Fruit fly (Drosophila melanogaster) whole organism, prepupa: ENCODE results near the gene Cand1.

ENCODE experiments used
- Blimp-1 ChIP-seq: fragments of 200-800 bp; sonication (Bioruptor generic); optimal IDR thresholded peaks from 3 replicates; lab custom pipeline; 2017; ENCODE audit warnings: missing biosample characterization, missing genetic modification characterization, mild to moderate bottlenecking, moderate library complexity, missing genetic modification reagents
- CG10669 ChIP-seq: fragments of 200-800 bp; sonication (Bioruptor generic); optimal IDR thresholded peaks from 3 replicates; lab custom pipeline; 2018; ENCODE audit warnings: missing biosample characterization, mild to moderate bottlenecking, missing genetic modification characterization, moderate library complexity
- CG11762 ChIP-seq: fragments of 200-800 bp; sonication (Bioruptor generic); optimal IDR thresholded peaks from 3 replicates; lab custom pipeline; 2016; ENCODE audit warnings: missing biosample characterization, missing genetic modification characterization; ENCODE audit not compliant: insufficient read depth
- CG11902 ChIP-seq: fragments of 200-800 bp; sonication (Bioruptor generic); optimal IDR thresholded peaks from 3 replicates; lab custom pipeline; 2016; ENCODE audit warnings: missing biosample characterization, missing genetic modification characterization
- CG15336 ChIP-seq: fragments of 200-800 bp; sonication (Bioruptor generic); IDR thresholded peaks from 2 replicates; pipeline ENCODE4 v1.3.6; 2022; ENCODE audit warnings: missing biosample characterization, missing genetic modification characterization
- CG16779 ChIP-seq: fragments of 200-800 bp; sonication (Bioruptor generic); optimal IDR thresholded peaks from 3 replicates; lab custom pipeline; 2017; ENCODE audit warnings: missing biosample characterization, mild to moderate bottlenecking, missing genetic modification characterization
- CG31627 ChIP-seq: fragments of 200-800 bp; sonication (Bioruptor generic); optimal IDR thresholded peaks from 3 replicates; lab custom pipeline; 2016; ENCODE audit warnings: missing biosample characterization, missing genetic modification characterization
- CG34406 ChIP-seq: fragments of 200-800 bp; sonication (Bioruptor generic); optimal IDR thresholded peaks from 3 replicates; lab custom pipeline; 2016; ENCODE audit warnings: missing biosample characterization, missing genetic modification characterization
- CG3919 ChIP-seq: fragments of 200-800 bp; sonication (Bioruptor generic); optimal IDR thresholded peaks from 3 replicates; lab custom pipeline; 2016; ENCODE audit warnings: missing biosample characterization, missing genetic modification characterization
- CG6163 ChIP-seq: fragments of 200-800 bp; sonication (Bioruptor generic); IDR thresholded peaks from 3 replicates; pipeline ENCODE4 v1.3.6; 2022; ENCODE audit warnings: missing biosample characterization, missing genetic modification characterization
- CG6792 ChIP-seq: fragments of 200-800 bp; sonication (Bioruptor generic); optimal IDR thresholded peaks from 3 replicates; lab custom pipeline; 2016; ENCODE audit warnings: missing biosample characterization, missing genetic modification characterization
- CG7368 ChIP-seq: fragments of 200-800 bp; sonication (Bioruptor generic); optimal IDR thresholded peaks from 3 replicates; lab custom pipeline; 2016; ENCODE audit warnings: missing biosample characterization, missing genetic modification characterization
- CG8119 ChIP-seq: fragments of 200-800 bp; sonication (Bioruptor generic); IDR thresholded peaks from 3 replicates; pipeline ENCODE4 v1.3.6; 2022; ENCODE audit warnings: missing biosample characterization, missing genetic modification characterization
- CG9139 ChIP-seq: fragments of 200-800 bp; sonication (Bioruptor generic); optimal IDR thresholded peaks from 3 replicates; lab custom pipeline; 2017; ENCODE audit warnings: missing biosample characterization, mild to moderate bottlenecking, missing genetic modification characterization
- Eip75B ChIP-seq: fragments of 200-800 bp; sonication (Bioruptor generic); optimal IDR thresholded peaks from 3 replicates; lab custom pipeline; 2016; ENCODE audit warnings: missing biosample characterization, missing genetic modification characterization
- Eip78C ChIP-seq: fragments of 200-800 bp; sonication (Bioruptor generic); peaks from one replicate; lab custom pipeline; 2016; ENCODE audit warnings: missing biosample characterization, missing genetic modification characterization
- Eip93F ChIP-seq: fragments of 200-800 bp; sonication (Bioruptor generic); optimal IDR thresholded peaks from 2 replicates; lab custom pipeline; 2016; ENCODE audit warnings: missing biosample characterization, mild to moderate bottlenecking, missing genetic modification characterization
- Ets21C ChIP-seq: fragments of 200-800 bp; sonication (Bioruptor generic); optimal IDR thresholded peaks from 3 replicates; lab custom pipeline; 2016; ENCODE audit warnings: missing biosample characterization, missing genetic modification characterization
- Ets96B ChIP-seq: fragments of 200-800 bp; optimal IDR thresholded peaks from 2 replicates; lab custom pipeline; 2019; ENCODE audit warnings: missing biosample characterization, mild to moderate bottlenecking, missing genetic modification characterization, moderate library complexity
- Gug ChIP-seq: fragments of 200-800 bp; sonication (Bioruptor generic); IDR thresholded peaks from 2 replicates; pipeline ENCODE4 v1.3.6; 2022; ENCODE audit warnings: missing biosample characterization, missing genetic modification characterization
- Hr4 ChIP-seq: fragments of 200-800 bp; sonication (Bioruptor generic); optimal IDR thresholded peaks from 3 replicates; lab custom pipeline; 2016; ENCODE audit warnings: missing biosample characterization, missing genetic modification characterization
- Lpt ChIP-seq: fragments of 200-800 bp; sonication (Bioruptor generic); optimal IDR thresholded peaks from 3 replicates; lab custom pipeline; 2016; ENCODE audit warnings: missing biosample characterization, missing genetic modification characterization
- OdsH ChIP-seq: fragments of 200-800 bp; sonication (Bioruptor generic); optimal IDR thresholded peaks from 3 replicates; lab custom pipeline; 2016; ENCODE audit warnings: missing biosample characterization, missing genetic modification characterization
- Smox ChIP-seq: fragments of 200-800 bp; sonication (Bioruptor generic); optimal IDR thresholded peaks from 3 replicates; lab custom pipeline; 2016; ENCODE audit warnings: missing biosample characterization, missing genetic modification characterization
- Sox102F ChIP-seq: fragments of 200-800 bp; sonication (Bioruptor generic); optimal IDR thresholded peaks from 2 replicates; lab custom pipeline; 2016; ENCODE audit warnings: missing biosample characterization, mild to moderate bottlenecking, missing genetic modification characterization
- Sox14 ChIP-seq: fragments of 200-800 bp; sonication (Bioruptor generic); optimal IDR thresholded peaks from 3 replicates; lab custom pipeline; 2016; ENCODE audit warnings: missing biosample characterization, missing genetic modification characterization
- Sox15 ChIP-seq: fragments of 200-800 bp; sonication (Bioruptor generic); optimal IDR thresholded peaks from 3 replicates; lab custom pipeline; 2016; ENCODE audit warnings: missing biosample characterization, missing genetic modification characterization
- achi ChIP-seq: fragments of 200-800 bp; sonication (Bioruptor generic); optimal IDR thresholded peaks from 3 replicates; lab custom pipeline; 2016; ENCODE audit warnings: missing biosample characterization, missing genetic modification characterization
- dsx ChIP-seq: fragments of 200-800 bp; optimal IDR thresholded peaks from 3 replicates; lab custom pipeline; 2019; ENCODE audit warnings: missing biosample characterization, mild to moderate bottlenecking, missing genetic modification characterization, moderate library complexity; ENCODE audit not compliant: poor library complexity, severe bottlenecking
- esn ChIP-seq: fragments of 200-800 bp; sonication (Bioruptor generic); optimal IDR thresholded peaks from 2 replicates; lab custom pipeline; 2016; ENCODE audit warnings: missing biosample characterization, mild to moderate bottlenecking, missing genetic modification characterization, moderate library complexity
- fd59A ChIP-seq: fragments of 200-800 bp; sonication (Bioruptor generic); optimal IDR thresholded peaks from 2 replicates; lab custom pipeline; 2017; ENCODE audit warnings: missing biosample characterization, mild to moderate bottlenecking, missing genetic modification characterization, missing genetic modification reagents
- fd85E ChIP-seq: fragments of 200-800 bp; sonication (Bioruptor generic); optimal IDR thresholded peaks from 3 replicates; lab custom pipeline; 2016; ENCODE audit warnings: missing biosample characterization, missing genetic modification characterization
- fkh ChIP-seq: fragments of 200-800 bp; sonication (Bioruptor generic); optimal IDR thresholded peaks from 3 replicates; lab custom pipeline; 2017; ENCODE audit warnings: missing biosample characterization, mild to moderate bottlenecking, missing genetic modification characterization, moderate library complexity
- lz ChIP-seq: fragments of 200-800 bp; sonication (Bioruptor generic); optimal IDR thresholded peaks from 3 replicates; lab custom pipeline; 2016; ENCODE audit warnings: missing biosample characterization, missing genetic modification characterization
- net ChIP-seq: fragments of 200-800 bp; sonication (Bioruptor generic); optimal IDR thresholded peaks from 3 replicates; lab custom pipeline; 2016; ENCODE audit warnings: missing biosample characterization, missing genetic modification characterization
- ss ChIP-seq, 2 experiments: fragments of 200-800 bp; sonication (Bioruptor generic); optimal IDR thresholded peaks; 2 replicates in 1 of 2; 3 replicates in 1 of 2; lab custom pipeline; 2017 to 2018; ENCODE audit warnings: mild to moderate bottlenecking in 2 of 2, missing biosample characterization in 2 of 2, missing genetic modification characterization in 2 of 2, moderate library complexity in 1 of 2
- topi ChIP-seq: fragments of 200-800 bp; sonication (Bioruptor generic); optimal IDR thresholded peaks from 3 replicates; lab custom pipeline; 2016; ENCODE audit warnings: missing biosample characterization, missing genetic modification characterization
- vri ChIP-seq: fragments of 200-800 bp; sonication (Bioruptor generic); optimal IDR thresholded peaks from 3 replicates; lab custom pipeline; 2016; ENCODE audit warnings: missing biosample characterization, mild to moderate bottlenecking, missing genetic modification characterization

The Cand1 gene

dm6 chr2L:10408122-10408576, 45.6 kb upstream of the Cand1 start, which contains the start of the genes Ip259 and RpS27A (continued):
- TF ChIP-seq CG11902 (peak; percentile 38), CG7368 (GFP tag; lab: Kevin White, UChicago) (no peak), Sox14 (no peak), CG31627 (GFP tag; lab: Kevin White, UChicago) (peak; percentile 77), Hr4 (GFP tag; lab: Kevin White, UChicago) (peak; percentile 2), CG6163 (GFP tag; lab: Robert Waterston, UW) (no peak), CG10669 (peak; percentile 62), net (no peak), CG9139 (GFP tag; lab: Kevin White, UChicago) (peak; percentile 61), Smox (GFP tag; lab: Kevin White, UChicago) (no peak), CG6792 (GFP tag; lab: Kevin White, UChicago) (peak; percentile 59), Gug (GFP tag; lab: Robert Waterston, UW) (0 out of 2 replicates have a peak, but pooled peaks have one; percentile 19)

- TF ChIP-seq fkh (peak; percentile 33), Sox15 (GFP tag; lab: Kevin White, UChicago) (no peak), Eip78C (GFP tag; lab: Kevin White, UChicago) (peak; percentile 23)
These were observed 42.6 kb upstream of the Cand1 start, which contains the start of the genes CG17768, LSm-4 and Ir31a for dm6 chr2L:10405008-10405654. Gene CG17768 (minus strand): TSS chr2L:10405203. Gene LSm-4 (minus strand): TSS chr2L:10405203. Gene Ir31a (plus strand): TSS chr2L:10405565.

- peak; percentile 50 for TF ChIP-seq Eip78C (GFP tag; lab: Kevin White, UChicago)
- no peak for TF ChIP-seq Sox15 (GFP tag; lab: Kevin White, UChicago)
- TF ChIP-seq CG10669, result peak; percentile 78
- no peak for TF ChIP-seq CG34406 (GFP tag; lab: Kevin White, UChicago)
- peak; percentile 9 for TF ChIP-seq fkh
- TF ChIP-seq, all 60 proteins: peak for 3
These were observed 41.4 kb upstream of the Cand1 start for dm6 chr2L:10403803-10404315.

dm6 chr2L:10396877-10397587, 34.5 kb upstream of the Cand1 start:
- TF ChIP-seq vri, result peak; percentile 50
- TF ChIP-seq fkh, result peak; percentile 83
- TF ChIP-seq Smox (GFP tag; lab: Kevin White, UChicago), result no peak
- TF ChIP-seq fd85E (GFP tag; lab: Kevin White, UChicago), result no peak
- no peak for TF ChIP-seq CG3919 (GFP tag; lab: Kevin White, UChicago)
- TF ChIP-seq topi, result peak; percentile 28
- peak; percentile 14 for TF ChIP-seq esn
- peak in 1 of 2 experiments; percentile 72 for TF ChIP-seq ss (GFP tag; optimal IDR thresholded peaks at IDR 0.05; lab: Kevin White, UChicago)
- TF ChIP-seq CG16779 (tag; lab: Kevin White, UChicago), result no peak
- no peak for TF ChIP-seq Gug (GFP tag; lab: Robert Waterston, UW)
- peak; percentile 46 for TF ChIP-seq Eip78C (GFP tag; lab: Kevin White, UChicago)
- no peak for TF ChIP-seq lz (GFP tag; lab: Kevin White, UChicago)
- no peak for TF ChIP-seq Sox14
- no peak for TF ChIP-seq Sox102F
- TF ChIP-seq Ets96B (tag; lab: Kevin White, UChicago), result no peak
- TF ChIP-seq Lpt (GFP tag; lab: Kevin White, UChicago), result no peak
- no peak for TF ChIP-seq Blimp-1 (GFP tag; lab: Kevin White, UChicago)
- no peak for TF ChIP-seq Ets21C (GFP tag; lab: Kevin White, UChicago)

dm6 chr2L:10396488-10396824, 33.9 kb upstream of the Cand1 start, which contains the start of gene Cnot4:
Gene Cnot4 (plus strand): TSS chr2L:10396716.
- TF ChIP-seq Sox15 (GFP tag; lab: Kevin White, UChicago) (no peak), Ets96B (tag; lab: Kevin White, UChicago) (no peak), fkh (no peak), Sox14 (no peak), fd59A (GFP tag; lab: Kevin White, UChicago) (no peak), CG8119 (GFP tag; lab: Robert Waterston, UW) (no peak), topi (no peak), CG31627 (GFP tag; lab: Kevin White, UChicago) (no peak), achi (no peak), dsx (GFP tag; lab: Kevin White, UChicago) (no peak), CG15336 (GFP tag; lab: Robert Waterston, UW) (no peak), Smox (GFP tag; lab: Kevin White, UChicago) (no peak), Eip93F (GFP tag; lab: Kevin White, UChicago) (no peak), OdsH (GFP tag; lab: Kevin White, UChicago) (no peak), Eip75B (GFP tag; lab: Kevin White, UChicago) (no peak), CG11762 (GFP tag; lab: Kevin White, UChicago) (no peak)
